Worm (Caenorhabditis elegans): Measurements from ENCODE around the gene C09B8.8.

DNA sequence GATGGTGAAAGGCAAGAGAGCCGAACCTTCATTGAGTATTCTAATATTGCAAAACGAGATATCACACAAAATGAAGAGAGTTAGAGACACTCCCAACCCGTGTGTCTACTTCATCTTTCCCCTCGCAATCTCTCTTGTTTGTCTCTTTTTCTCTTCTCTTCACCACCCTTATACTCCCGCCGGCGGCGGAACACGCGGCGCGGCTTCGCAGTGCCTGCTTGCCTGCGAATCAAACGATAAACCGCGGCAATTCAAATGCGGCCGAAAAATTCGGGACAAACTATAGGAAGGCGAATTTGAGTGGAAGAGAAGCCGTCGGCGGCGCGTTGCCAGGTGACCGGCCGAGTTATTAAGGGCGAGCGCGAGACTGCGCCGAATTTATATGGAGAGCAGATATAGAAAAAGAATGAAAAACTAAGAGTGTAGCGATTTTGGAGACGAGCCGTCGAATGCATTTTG is 30.7 kb upstream of the C09B8.8 start, which contains the start of gene klp-13:
- TF ChIP-seq unc-62 (GFP tag; optimal IDR thresholded peaks at IDR 0.05) (peak; percentile 55), pha-4 (tag; optimal IDR thresholded peaks at IDR 0.05) (peak; percentile 33), ces-1 (GFP tag; optimal IDR thresholded peaks at IDR 0.05) (peak; percentile 70), mab-5 (tag; optimal IDR thresholded peaks at IDR 0.05) (no peak), ceh-83 (GFP tag; optimal IDR thresholded peaks at IDR 0.05) (no peak), unc-39 (tag; optimal IDR thresholded peaks at IDR 0.05) (no peak), M03D4.4 (tag; optimal IDR thresholded peaks at IDR 0.05) (no peak), nhr-237 (tag; optimal IDR thresholded peaks at IDR 0.05) (peak; percentile 85), lsy-2 (tag; optimal IDR thresholded peaks at IDR 0.05) (peak; percentile 51), zip-8 (tag; optimal IDR thresholded peaks at IDR 0.05) (no peak), ztf-11 (tag; optimal IDR thresholded peaks at IDR 0.05) (no peak), nhr-28 (tag; optimal IDR thresholded peaks at IDR 0.05) (no peak)

Data from whole organism, mixed stage, embryonic.